Worm (Caenorhabditis elegans) whole organism, L4 larva: ENCODE data around the gene F19B10.3.

Source experiments
- F37D6.2 ChIP-seq: sonication (generic microtip); optimal IDR thresholded peaks from 2 replicates; lab custom pipeline; 2016; ENCODE audit warnings: mild to moderate bottlenecking, missing genetic modification characterization, missing compliant biosample characterization
- F44E2.7 ChIP-seq: fragments of 200-800 bp; sonication (Bioruptor generic); IDR thresholded peaks from 2 replicates; pipeline ENCODE4 v2.1.2; 2022; ENCODE audit warnings: missing genetic modification characterization, missing compliant biosample characterization
- ZK546.5 ChIP-seq, 2 experiments: sonication (generic microtip); optimal IDR thresholded peaks; 2 replicates each; lab custom pipeline; 2017; ENCODE audit warnings: missing biosample characterization in 2 of 2, missing genetic modification characterization in 2 of 2
- dmd-6 ChIP-seq: fragments of 200-800 bp; sonication (Bioruptor generic); IDR thresholded peaks from 2 replicates; pipeline ENCODE4 v1.3.6; 2022; ENCODE audit warnings: missing genetic modification reagents, missing genetic modification characterization, missing compliant biosample characterization
- fos-1 ChIP-seq: fragments of 150-350 bp; optimal IDR thresholded peaks from 2 replicates; lab custom pipeline; 2014; ENCODE audit warnings: missing biosample characterization, missing genetic modification characterization
- gei-8 ChIP-seq: fragments of 200-800 bp; sonication (Bioruptor generic); optimal IDR thresholded peaks from 2 replicates; lab custom pipeline; 2018; ENCODE audit warnings: mild to moderate bottlenecking, missing genetic modification characterization, missing compliant biosample characterization
- mep-1 ChIP-seq: fragments of 150-350 bp; sonication (generic microtip); optimal IDR thresholded peaks from 3 replicates; lab custom pipeline; 2014; ENCODE audit warnings: missing biosample characterization, missing genetic modification characterization
- nhr-28 ChIP-seq: fragments of 150-350 bp; optimal IDR thresholded peaks from 2 replicates; lab custom pipeline; 2014; ENCODE audit warnings: missing biosample characterization, missing genetic modification characterization
- nhr-42 ChIP-seq: fragments of 200-800 bp; sonication (Bioruptor generic); IDR thresholded peaks from 2 replicates; pipeline ENCODE4 v1.3.6; 2022; ENCODE audit warnings: missing genetic modification characterization, missing compliant biosample characterization
- nhr-6 ChIP-seq: fragments of 150-350 bp; optimal IDR thresholded peaks from 2 replicates; lab custom pipeline; 2014; ENCODE audit warnings: missing biosample characterization, missing genetic modification characterization
- tag-97 ChIP-seq: fragments of 200-800 bp; sonication (Bioruptor generic); IDR thresholded peaks from 2 replicates; pipeline ENCODE4 v1.3.6; 2022; ENCODE audit warnings: missing genetic modification characterization, missing compliant biosample characterization
- unc-62 ChIP-seq, 3 experiments: fragments of 150-350 bp in 1 of 3; sonication (generic microtip); optimal IDR thresholded peaks in 2 of 3; peaks in 1 of 3; 1 replicate in 1 of 3; 2 replicates in 2 of 3; lab custom pipeline; 2014 to 2017; ENCODE audit warnings: missing biosample characterization in 3 of 3, missing genetic modification characterization in 3 of 3, missing genetic modification reagents in 3 of 3, missing genotype in 1 of 3

DNA sequence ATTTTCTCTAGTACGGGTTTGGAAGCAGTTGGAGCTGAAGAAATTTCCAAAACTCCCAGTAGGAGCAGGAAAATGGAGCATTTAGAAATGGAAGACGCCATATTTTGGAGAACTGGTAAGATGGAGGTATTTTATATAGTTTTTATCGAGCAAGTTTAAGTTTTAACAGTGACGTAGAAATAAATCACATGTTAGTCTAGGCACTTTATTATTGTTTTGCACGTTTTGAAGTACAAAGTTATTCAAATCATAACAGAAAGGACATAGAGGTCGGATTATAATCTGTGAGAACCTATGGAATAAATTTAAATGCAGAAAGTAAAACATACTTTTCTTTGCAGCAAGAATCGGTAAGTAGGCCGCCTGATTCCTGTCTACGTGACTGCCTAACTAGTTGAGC lies 774 bp upstream of the F19B10.3 start, which contains the start of gene F19B10.6:
- no peak for TF ChIP-seq tag-97 (GFP tag; lab: Robert Waterston, UW)
- TF ChIP-seq dmd-6 (GFP tag; lab: Robert Waterston, UW): no peak
- TF ChIP-seq F37D6.2: no peak
- no peak for TF ChIP-seq nhr-28 (tag; lab: Kevin White, UChicago)
- TF ChIP-seq ZK546.5 (tag; optimal IDR thresholded peaks at IDR 0.05; lab: Kevin White, UChicago): no peak
- no peak for TF ChIP-seq mep-1
- TF ChIP-seq unc-62 (GFP tag; optimal IDR thresholded peaks at IDR 0.05 in 1 of 2; lab: Kevin White, UChicago): no peak
- no peak for TF ChIP-seq unc-62 (tag; optimal IDR thresholded peaks at IDR 0.05; lab: Kevin White, UChicago)
- no peak for TF ChIP-seq nhr-6 (tag; lab: Kevin White, UChicago)
- no peak for TF ChIP-seq gei-8
- TF ChIP-seq nhr-42 (GFP tag; lab: Robert Waterston, UW): no peak
- no peak for TF ChIP-seq fos-1
- TF ChIP-seq F44E2.7: no peak
